Fruit fly (Drosophila melanogaster) whole organism, embryonic: ENCODE results near the gene Nprl3.
A peak's percentile ranks its signal among the peaks of the same experiment; 100 is the strongest.

Experiments used
- Atf3 ChIP-seq: fragments of 200-800 bp; sonication (Bioruptor generic); optimal IDR thresholded peaks from 3 replicates; lab custom pipeline; 2016; ENCODE audit warnings: missing biosample characterization, missing genetic modification characterization
- B-H2 ChIP-seq: fragments of 200-800 bp; sonication (Bioruptor generic); optimal IDR thresholded peaks from 2 replicates; lab custom pipeline; 2018; ENCODE audit warnings: missing biosample characterization, mild to moderate bottlenecking, missing genetic modification characterization
- CG10366 ChIP-seq: fragments of 200-800 bp; sonication (Bioruptor generic); IDR thresholded peaks from 2 replicates; pipeline ENCODE4 v1.3.6; 2022; ENCODE audit warnings: missing biosample characterization, missing genetic modification characterization
- CG10543 ChIP-seq: fragments of 200-800 bp; sonication (Bioruptor generic); optimal IDR thresholded peaks from 3 replicates; lab custom pipeline; 2017; ENCODE audit warnings: missing biosample characterization, mild to moderate bottlenecking, missing genetic modification characterization, moderate library complexity
- CG10959 ChIP-seq: fragments of 200-800 bp; sonication (Bioruptor generic); IDR thresholded peaks from 2 replicates; pipeline ENCODE4 v1.3.6; 2022; ENCODE audit warnings: missing biosample characterization, missing genetic modification characterization
- CG12299 ChIP-seq: fragments of 200-800 bp; sonication (Bioruptor generic); optimal IDR thresholded peaks from 2 replicates; lab custom pipeline; 2018; ENCODE audit warnings: missing biosample characterization, mild to moderate bottlenecking, missing genetic modification characterization
- CG1602 ChIP-seq: fragments of 200-800 bp; sonication (Bioruptor generic); optimal IDR thresholded peaks from 3 replicates; lab custom pipeline; 2016; ENCODE audit warnings: missing biosample characterization, missing genetic modification characterization
- CG16815 ChIP-seq: fragments of 200-800 bp; sonication (Bioruptor generic); optimal IDR thresholded peaks from 3 replicates; lab custom pipeline; 2017; ENCODE audit warnings: missing biosample characterization, mild to moderate bottlenecking, missing genetic modification characterization
- CG18262 ChIP-seq: fragments of 200-800 bp; optimal IDR thresholded peaks from 3 replicates; lab custom pipeline; 2019; ENCODE audit warnings: missing biosample characterization, mild to moderate bottlenecking, missing genetic modification characterization, moderate library complexity
- CG18476 ChIP-seq: fragments of 200-800 bp; sonication (Bioruptor generic); optimal IDR thresholded peaks from 2 replicates; lab custom pipeline; 2016; ENCODE audit warnings: missing biosample characterization, mild to moderate bottlenecking, missing genetic modification characterization
- CG30020 ChIP-seq: fragments of 200-800 bp; optimal IDR thresholded peaks from 2 replicates; lab custom pipeline; 2019; ENCODE audit warnings: missing biosample characterization, mild to moderate bottlenecking, missing genetic modification characterization, moderate library complexity
- CG3065 ChIP-seq: fragments of 200-800 bp; sonication (Bioruptor generic); optimal IDR thresholded peaks from 2 replicates; lab custom pipeline; 2016; ENCODE audit warnings: missing biosample characterization, missing genetic modification characterization
- CG34224 ChIP-seq: fragments of 200-800 bp; sonication (Bioruptor generic); IDR thresholded peaks from 3 replicates; pipeline ENCODE4 v1.3.6; 2022; ENCODE audit warnings: missing biosample characterization, missing genetic modification characterization; ENCODE audit not compliant: partially characterized antibody
- CG4282 ChIP-seq: fragments of 200-800 bp; sonication (Bioruptor generic); optimal IDR thresholded peaks from 2 replicates; lab custom pipeline; 2016; ENCODE audit warnings: missing biosample characterization, missing genetic modification characterization
- CG7745 ChIP-seq: fragments of 200-800 bp; sonication (Bioruptor generic); optimal IDR thresholded peaks from 2 replicates; lab custom pipeline; 2018; ENCODE audit warnings: missing biosample characterization, mild to moderate bottlenecking, missing genetic modification characterization, moderate library complexity
- CG8944 ChIP-seq: fragments of 200-800 bp; sonication (Bioruptor generic); optimal IDR thresholded peaks from 3 replicates; lab custom pipeline; 2016; ENCODE audit warnings: missing biosample characterization, missing genetic modification characterization
- CG9437 ChIP-seq: fragments of 200-800 bp; sonication (Bioruptor generic); optimal IDR thresholded peaks from 2 replicates; lab custom pipeline; 2018; ENCODE audit warnings: missing biosample characterization, mild to moderate bottlenecking, missing genetic modification characterization
- CG9609 ChIP-seq: fragments of 200-800 bp; sonication (Bioruptor generic); optimal IDR thresholded peaks from 3 replicates; lab custom pipeline; 2016; ENCODE audit warnings: missing biosample characterization, missing genetic modification characterization
- CG9817 ChIP-seq: fragments of 200-800 bp; sonication (Bioruptor generic); optimal IDR thresholded peaks from 2 replicates; lab custom pipeline; 2018; ENCODE audit warnings: missing biosample characterization, mild to moderate bottlenecking, missing genetic modification characterization, moderate library complexity
- D19A ChIP-seq: fragments of 200-800 bp; optimal IDR thresholded peaks from 3 replicates; lab custom pipeline; 2019; ENCODE audit warnings: missing biosample characterization, mild to moderate bottlenecking, missing genetic modification characterization, moderate library complexity
- D19B ChIP-seq: fragments of 200-800 bp; sonication (Bioruptor generic); optimal IDR thresholded peaks from 2 replicates; lab custom pipeline; 2017; ENCODE audit warnings: missing biosample characterization, mild to moderate bottlenecking, missing genetic modification characterization
- Deaf1 ChIP-seq: fragments of 200-800 bp; optimal IDR thresholded peaks from 3 replicates; lab custom pipeline; 2019; ENCODE audit warnings: missing biosample characterization, mild to moderate bottlenecking, missing genetic modification characterization, moderate library complexity
- Ets97D ChIP-seq: fragments of 200-800 bp; sonication (Bioruptor generic); optimal IDR thresholded peaks from 3 replicates; lab custom pipeline; 2016; ENCODE audit warnings: missing biosample characterization, missing genetic modification characterization
- H2.0 ChIP-seq: fragments of 200-800 bp; sonication (Bioruptor generic); IDR thresholded peaks from 2 replicates; pipeline ENCODE4 v1.3.6; 2022; ENCODE audit warnings: missing biosample characterization, missing genetic modification characterization
- Hmx ChIP-seq: fragments of 200-800 bp; sonication (Bioruptor generic); optimal IDR thresholded peaks from 2 replicates; lab custom pipeline; 2016; ENCODE audit warnings: missing biosample characterization, missing genetic modification characterization
- Hr3 ChIP-seq: fragments of 200-800 bp; sonication (Bioruptor generic); optimal IDR thresholded peaks from 3 replicates; lab custom pipeline; 2016; ENCODE audit warnings: missing biosample characterization, missing genetic modification characterization
- Jarid2 ChIP-seq: fragments of 200-800 bp; sonication (Bioruptor generic); optimal IDR thresholded peaks from 3 replicates; lab custom pipeline; 2017; ENCODE audit warnings: mild to moderate bottlenecking, missing biosample characterization, missing genetic modification reagents, missing genetic modification characterization
- Lhr ChIP-seq: fragments of 200-800 bp; sonication (Bioruptor generic); optimal IDR thresholded peaks from 3 replicates; lab custom pipeline; 2017; ENCODE audit warnings: mild to moderate bottlenecking, missing biosample characterization, missing genetic modification reagents, missing genetic modification characterization
- Nf-YC ChIP-seq: fragments of 200-800 bp; optimal IDR thresholded peaks from 3 replicates; lab custom pipeline; 2019; ENCODE audit warnings: missing biosample characterization, mild to moderate bottlenecking, missing genetic modification characterization, moderate library complexity
- NfI ChIP-seq: fragments of 200-800 bp; sonication (Bioruptor generic); optimal IDR thresholded peaks from 3 replicates; lab custom pipeline; 2018; ENCODE audit warnings: missing biosample characterization, mild to moderate bottlenecking, missing genetic modification characterization, moderate library complexity
- Vsx1 ChIP-seq: fragments of 200-800 bp; sonication (Bioruptor generic); optimal IDR thresholded peaks from 2 replicates; lab custom pipeline; 2017; ENCODE audit warnings: missing biosample characterization, mild to moderate bottlenecking, missing genetic modification characterization, missing genetic modification reagents
- ap ChIP-seq: fragments of 200-800 bp; sonication (Bioruptor generic); IDR thresholded peaks from 2 replicates; pipeline ENCODE4 v1.3.6; 2022; ENCODE audit warnings: missing biosample characterization, missing genetic modification characterization
- bcd ChIP-seq: fragments of 200-800 bp; sonication (Bioruptor generic); optimal IDR thresholded peaks from 2 replicates; lab custom pipeline; 2017; ENCODE audit warnings: missing biosample characterization, mild to moderate bottlenecking, missing genetic modification characterization
- cad ChIP-seq: fragments of >200 bp; optimal IDR thresholded peaks from 2 replicates; lab custom pipeline; 2017; ENCODE audit warnings: missing biosample characterization, missing genetic modification characterization
- cas ChIP-seq: fragments of 200-800 bp; sonication (Bioruptor generic); IDR thresholded peaks from 2 replicates; pipeline ENCODE4 v1.3.6; 2022; ENCODE audit warnings: missing biosample characterization, missing genetic modification characterization
- danr ChIP-seq: fragments of 200-800 bp; sonication (Bioruptor generic); IDR thresholded peaks from 2 replicates; pipeline ENCODE4 v1.3.6; 2022; ENCODE audit warnings: missing biosample characterization, missing genetic modification characterization
- dimm ChIP-seq: fragments of 200-800 bp; sonication (Bioruptor generic); IDR thresholded peaks from 2 replicates; pipeline ENCODE4 v1.3.6; 2022; ENCODE audit warnings: missing biosample characterization, missing genetic modification characterization
- dpn ChIP-seq, 2 experiments: fragments of 200-800 bp; sonication (Bioruptor generic); optimal IDR thresholded peaks; 3 replicates each; lab custom pipeline; 2016; ENCODE audit warnings: missing biosample characterization in 2 of 2, missing genetic modification characterization in 2 of 2
- fd3F ChIP-seq: fragments of 200-800 bp; sonication (Bioruptor generic); optimal IDR thresholded peaks from 2 replicates; lab custom pipeline; 2018; ENCODE audit warnings: missing biosample characterization, mild to moderate bottlenecking, missing genetic modification characterization, moderate library complexity
- grau ChIP-seq: fragments of 200-800 bp; optimal IDR thresholded peaks from 3 replicates; lab custom pipeline; 2019; ENCODE audit warnings: missing biosample characterization, mild to moderate bottlenecking, missing genetic modification characterization, moderate library complexity
- kah ChIP-seq: fragments of 200-800 bp; sonication (Bioruptor generic); optimal IDR thresholded peaks from 2 replicates; lab custom pipeline; 2018; ENCODE audit warnings: missing biosample characterization, mild to moderate bottlenecking, missing genetic modification characterization
- pho ChIP-seq: fragments of 200-800 bp; sonication (Bioruptor generic); optimal IDR thresholded peaks from 2 replicates; lab custom pipeline; 2016; ENCODE audit warnings: missing biosample characterization, missing genetic modification characterization
- salm ChIP-seq: fragments of 200-800 bp; sonication (Bioruptor generic); optimal IDR thresholded peaks from 2 replicates; lab custom pipeline; 2018; ENCODE audit warnings: missing biosample characterization, mild to moderate bottlenecking, missing genetic modification characterization
- sd ChIP-seq: fragments of 200-800 bp; sonication (Bioruptor generic); optimal IDR thresholded peaks from 3 replicates; lab custom pipeline; 2018; ENCODE audit warnings: missing biosample characterization, mild to moderate bottlenecking, missing genetic modification characterization, moderate library complexity
- tap ChIP-seq: fragments of 200-800 bp; optimal IDR thresholded peaks from 3 replicates; lab custom pipeline; 2019; ENCODE audit warnings: missing biosample characterization, mild to moderate bottlenecking, missing genetic modification characterization, moderate library complexity
- trh ChIP-seq: fragments of 200-800 bp; sonication (Bioruptor generic); optimal IDR thresholded peaks from 2 replicates; lab custom pipeline; 2016; ENCODE audit warnings: missing biosample characterization, missing genetic modification characterization
- unc-4 ChIP-seq: fragments of 200-800 bp; sonication (Bioruptor generic); IDR thresholded peaks from 2 replicates; pipeline ENCODE4 v1.3.6; 2022; ENCODE audit warnings: missing biosample characterization, missing genetic modification characterization; ENCODE audit not compliant: partially characterized antibody
- vvl ChIP-seq: fragments of 200-800 bp; sonication (Bioruptor generic); IDR thresholded peaks from 2 replicates; pipeline ENCODE4 v1.3.6; 2022; ENCODE audit warnings: missing biosample characterization, missing genetic modification characterization
- z ChIP-seq: fragments of 200-800 bp; sonication (Bioruptor generic); IDR thresholded peaks from 3 replicates; pipeline ENCODE4 v1.3.6; 2022; ENCODE audit warnings: missing biosample characterization, missing genetic modification characterization

The Nprl3 gene

DNA sequence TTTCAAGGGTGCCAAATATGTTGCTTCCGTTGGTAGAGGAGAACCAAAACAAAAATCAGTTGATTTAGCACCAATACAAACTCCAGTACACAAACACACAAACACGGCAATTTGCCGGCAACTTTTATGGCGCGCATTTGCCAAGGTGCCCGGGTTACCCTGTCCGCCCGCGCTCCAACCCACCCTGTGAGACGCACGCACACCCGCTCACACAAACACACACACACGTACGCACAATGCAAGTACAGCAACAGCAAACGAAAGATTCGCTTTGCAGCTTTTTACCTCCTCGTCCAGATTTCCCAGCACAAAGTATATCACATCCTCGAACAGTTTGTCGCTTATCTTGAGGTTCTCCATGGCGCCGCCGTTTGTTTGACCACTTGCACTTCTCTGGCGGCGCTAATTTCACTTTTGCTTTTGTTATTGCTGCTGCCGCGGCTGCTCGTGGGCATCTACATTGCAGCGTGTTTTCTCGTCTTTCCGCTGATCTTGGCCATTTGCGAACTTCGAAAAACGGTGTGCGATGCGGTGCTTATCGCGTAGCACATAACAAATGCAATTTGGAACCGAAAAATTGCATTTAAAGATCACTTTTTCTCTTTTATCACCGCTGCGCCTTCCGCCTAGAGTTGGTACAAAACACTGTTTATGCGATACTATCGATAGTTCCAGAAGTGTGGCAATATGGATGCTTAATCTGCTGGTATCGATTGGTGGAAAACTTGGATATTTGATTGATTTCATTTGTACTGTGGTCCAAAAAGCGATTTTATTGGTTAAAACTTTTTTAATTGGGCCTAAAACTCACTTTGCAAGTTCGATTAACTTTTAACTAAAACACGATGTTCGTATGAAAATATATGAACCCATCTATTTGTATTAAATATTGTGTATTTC lies 27.1 kb upstream of the Nprl3 start, which contains the start of gene Ptip (continued):
- TF ChIP-seq Jarid2 (GFP tag; lab: Kevin White, UChicago) (no peak), vvl (GFP tag; lab: Robert Waterston, UW) (peak; percentile 71), Nf-YC (tag; lab: Kevin White, UChicago) (no peak), CG10959 (no peak), salm (tag; lab: Kevin White, UChicago) (no peak), trh (GFP tag; lab: Kevin White, UChicago) (no peak), z (GFP tag; lab: Robert Waterston, UW) (no peak), unc-4 (GFP tag; lab: Robert Waterston, UW) (peak; percentile 94), CG12299 (tag; lab: Kevin White, UChicago) (no peak), CG10366 (GFP tag; lab: Robert Waterston, UW) (peak; percentile 75), tap (no peak), kah (GFP tag; lab: Kevin White, UChicago) (peak; percentile 69), D19A (tag; lab: Kevin White, UChicago) (no peak), fd3F (GFP tag; lab: Kevin White, UChicago) (no peak), CG8944 (GFP tag; lab: Kevin White, UChicago) (no peak), cas (no peak), dpn (GFP tag; optimal IDR thresholded peaks at IDR 0.05; lab: Kevin White, UChicago) (peak; percentile 12 to 16), pho (GFP tag; lab: Kevin White, UChicago) (peak; percentile 6), CG3065 (GFP tag; lab: Kevin White, UChicago) (no peak), grau (peak; percentile 26), CG9609 (GFP tag; lab: Kevin White, UChicago) (peak; percentile 1), CG10543 (GFP tag; lab: Kevin White, UChicago) (no peak), B-H2 (GFP tag; lab: Kevin White, UChicago) (peak; percentile 56), H2.0 (GFP tag; lab: Robert Waterston, UW) (peak; percentile 39; the same call in 1 of the 2 replicates), dimm (GFP tag; lab: Robert Waterston, UW) (no peak), ap (GFP tag; lab: Robert Waterston, UW) (no peak), Atf3 (GFP tag; lab: Kevin White, UChicago) (no peak), Hmx (no peak), CG30020 (tag; lab: Kevin White, UChicago) (peak; percentile 37), CG7745 (no peak), danr (GFP tag; lab: Robert Waterston, UW) (no peak), Hr3 (GFP tag; lab: Kevin White, UChicago) (no peak), CG9817 (tag; lab: Kevin White, UChicago) (no peak), CG9437 (GFP tag; lab: Kevin White, UChicago) (no peak), Ets97D (peak; percentile 75), D19B (GFP tag; lab: Kevin White, UChicago) (no peak), NfI (GFP tag; lab: Kevin White, UChicago) (peak; percentile 67), CG16815 (GFP tag; lab: Kevin White, UChicago) (no peak), sd (tag; lab: Kevin White, UChicago) (no peak), CG34224 (GFP tag; lab: Robert Waterston, UW) (peak; percentile 91), Deaf1 (no peak), Vsx1 (GFP tag; lab: Kevin White, UChicago) (no peak), Lhr (GFP tag; lab: Kevin White, UChicago) (peak; percentile 29), CG18262 (tag; lab: Kevin White, UChicago) (no peak), CG4282 (GFP tag; lab: Kevin White, UChicago) (peak; percentile 23), CG1602 (no peak), bcd (GFP tag; lab: Kevin White, UChicago) (peak; percentile 89), cad (GFP tag; lab: Kevin White, UChicago) (peak; percentile 95), CG18476 (GFP tag; lab: Kevin White, UChicago) (no peak)
